Worm (Caenorhabditis elegans) whole organism, L4/young adult: ENCODE results near the gene F11C1.1.

ENCODE experiments used
- W03F9.2 ChIP-seq: fragments of 150-350 bp; optimal IDR thresholded peaks from 2 replicates; lab custom pipeline; 2014; ENCODE audit warnings: missing biosample characterization, missing genetic modification characterization
- dao-5 ChIP-seq: sonication (generic microtip); optimal IDR thresholded peaks from 2 replicates; lab custom pipeline; 2016; ENCODE audit warnings: missing genotype, missing genetic modification characterization, moderate library complexity, missing compliant biosample characterization
- him-1 ChIP-seq: sonication (generic microtip); optimal IDR thresholded peaks from 2 replicates; lab custom pipeline; 2016; ENCODE audit warnings: missing genotype, missing genetic modification reagents, missing genetic modification characterization, missing compliant biosample characterization

DNA sequence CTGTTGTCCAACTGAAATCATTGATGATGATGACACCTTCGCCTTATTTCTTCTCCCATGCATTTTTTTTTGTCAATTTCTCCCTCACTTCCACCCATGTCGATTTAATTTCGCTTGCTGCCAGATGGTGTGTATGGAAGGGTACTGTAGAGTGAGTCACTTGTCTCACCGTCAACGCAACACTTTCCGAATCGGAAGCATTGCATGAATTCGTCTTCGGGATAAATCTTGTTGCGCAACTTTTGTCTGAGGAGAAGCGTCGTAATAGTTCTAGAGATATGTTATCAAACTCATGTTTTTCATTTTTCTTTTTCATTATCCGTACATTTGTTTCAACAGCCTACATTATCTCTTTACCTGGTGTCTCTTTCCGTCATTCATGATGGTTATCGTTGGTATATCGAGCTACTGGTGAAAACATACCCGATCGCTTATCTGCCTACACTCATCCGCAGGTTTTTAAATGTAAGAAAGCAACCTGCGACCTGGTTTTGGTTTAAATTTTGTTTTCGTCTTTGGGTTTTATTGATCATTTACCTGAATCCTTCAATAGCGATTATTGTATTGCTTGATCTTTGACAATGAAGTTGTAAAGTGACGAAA is 14.2 kb upstream of the F11C1.1 start:
- TF ChIP-seq him-1 (tag; lab: Kevin White, UChicago) (no peak), dao-5 (tag; lab: Kevin White, UChicago) (no peak), W03F9.2 (no peak)
